Fruit fly (Drosophila melanogaster) whole organism, embryonic: ENCODE data around the gene pigs.

Source experiments
- Aef1 ChIP-seq: fragments of 200-800 bp; sonication (Bioruptor generic); IDR thresholded peaks from 3 replicates; pipeline ENCODE4 v1.3.6; 2022; ENCODE audit warnings: missing biosample characterization, missing genetic modification characterization
- BtbVII ChIP-seq: fragments of 200-800 bp; sonication (Bioruptor generic); optimal IDR thresholded peaks from 3 replicates; lab custom pipeline; 2017; ENCODE audit warnings: missing biosample characterization, mild to moderate bottlenecking, missing genetic modification characterization
- CG10366 ChIP-seq: fragments of 200-800 bp; sonication (Bioruptor generic); IDR thresholded peaks from 2 replicates; pipeline ENCODE4 v1.3.6; 2022; ENCODE audit warnings: missing biosample characterization, missing genetic modification characterization
- CG10565 ChIP-seq: fragments of 200-800 bp; sonication (Bioruptor generic); optimal IDR thresholded peaks from 3 replicates; lab custom pipeline; 2016; ENCODE audit warnings: missing biosample characterization, mild to moderate bottlenecking, missing genetic modification characterization
- CG10959 ChIP-seq: fragments of 200-800 bp; sonication (Bioruptor generic); IDR thresholded peaks from 2 replicates; pipeline ENCODE4 v1.3.6; 2022; ENCODE audit warnings: missing biosample characterization, missing genetic modification characterization
- CG13424 ChIP-seq: fragments of 200-800 bp; sonication (Bioruptor generic); optimal IDR thresholded peaks from 2 replicates; lab custom pipeline; 2019; ENCODE audit warnings: missing biosample characterization, mild to moderate bottlenecking, missing genetic modification characterization, moderate library complexity
- CG15514 ChIP-seq: fragments of 200-800 bp; sonication (Bioruptor generic); optimal IDR thresholded peaks from 3 replicates; lab custom pipeline; 2017; ENCODE audit warnings: missing biosample characterization, missing genetic modification characterization, mild to moderate bottlenecking, moderate library complexity, missing genetic modification reagents
- CG16779 ChIP-seq: fragments of 200-800 bp; sonication (Bioruptor generic); IDR thresholded peaks from 2 replicates; pipeline ENCODE4 v1.3.6; 2022; ENCODE audit warnings: missing biosample characterization, missing genetic modification characterization
- CG16813 ChIP-seq: fragments of 200-800 bp; sonication (Bioruptor generic); IDR thresholded peaks from 3 replicates; pipeline ENCODE4 v1.3.6; 2022; ENCODE audit warnings: missing biosample characterization, missing genetic modification characterization; ENCODE audit not compliant: partially characterized antibody
- CG17359 ChIP-seq: fragments of 200-800 bp; sonication (Bioruptor generic); optimal IDR thresholded peaks from 3 replicates; lab custom pipeline; 2018; ENCODE audit warnings: missing biosample characterization, mild to moderate bottlenecking, missing genetic modification characterization, moderate library complexity
- CG17568 ChIP-seq: fragments of 200-800 bp; sonication (Bioruptor generic); optimal IDR thresholded peaks from 2 replicates; lab custom pipeline; 2018; ENCODE audit warnings: missing biosample characterization, mild to moderate bottlenecking, missing genetic modification characterization, moderate library complexity
- CG17912 ChIP-seq: fragments of 200-800 bp; sonication (Bioruptor generic); optimal IDR thresholded peaks from 2 replicates; lab custom pipeline; 2018; ENCODE audit warnings: missing biosample characterization, mild to moderate bottlenecking, missing genetic modification characterization
- CG18011 ChIP-seq: fragments of 200-800 bp; sonication (Bioruptor generic); optimal IDR thresholded peaks from 2 replicates; lab custom pipeline; 2017; ENCODE audit warnings: missing biosample characterization, missing genetic modification characterization, mild to moderate bottlenecking, moderate library complexity, missing genotype
- CG18764 ChIP-seq: fragments of 200-800 bp; sonication (Bioruptor generic); optimal IDR thresholded peaks from 3 replicates; lab custom pipeline; 2016; ENCODE audit warnings: missing biosample characterization, missing genetic modification characterization
- CG2116 ChIP-seq: fragments of 200-800 bp; sonication (Bioruptor generic); optimal IDR thresholded peaks from 3 replicates; lab custom pipeline; 2018; ENCODE audit warnings: missing biosample characterization, mild to moderate bottlenecking, missing genetic modification characterization
- CG4282 ChIP-seq: fragments of 200-800 bp; sonication (Bioruptor generic); optimal IDR thresholded peaks from 2 replicates; lab custom pipeline; 2016; ENCODE audit warnings: missing biosample characterization, missing genetic modification characterization
- CG4617 ChIP-seq: fragments of 200-800 bp; sonication (Bioruptor generic); optimal IDR thresholded peaks from 3 replicates; lab custom pipeline; 2016; ENCODE audit warnings: missing biosample characterization, missing genetic modification characterization, borderline replicate concordance
- CG6175 ChIP-seq: fragments of 200-800 bp; sonication (Bioruptor generic); IDR thresholded peaks from 3 replicates; pipeline ENCODE4 v1.3.6; 2022; ENCODE audit warnings: missing biosample characterization, missing genetic modification characterization
- CG6765 ChIP-seq: fragments of 200-800 bp; sonication (Bioruptor generic); optimal IDR thresholded peaks from 3 replicates; lab custom pipeline; 2017; ENCODE audit warnings: missing biosample characterization, mild to moderate bottlenecking, missing genetic modification characterization
- CG7928 ChIP-seq: fragments of 200-800 bp; sonication (Bioruptor generic); optimal IDR thresholded peaks from 2 replicates; lab custom pipeline; 2017; ENCODE audit warnings: missing biosample characterization, mild to moderate bottlenecking, missing genetic modification characterization
- CG7963 ChIP-seq: fragments of 200-800 bp; sonication (Bioruptor generic); IDR thresholded peaks from 3 replicates; pipeline ENCODE4 v1.3.6; 2022; ENCODE audit warnings: missing biosample characterization, missing genetic modification characterization; ENCODE audit not compliant: partially characterized antibody
- CG8290 ChIP-seq, 3 experiments: fragments of 200-800 bp; sonication (Bioruptor generic); optimal IDR thresholded peaks; 2 replicates each; lab custom pipeline; 2016 to 2019; ENCODE audit warnings: missing biosample characterization in 3 of 3, missing genetic modification characterization in 3 of 3, mild to moderate bottlenecking in 2 of 3, moderate library complexity in 1 of 3
- CG8944 ChIP-seq: fragments of 200-800 bp; sonication (Bioruptor generic); optimal IDR thresholded peaks from 3 replicates; lab custom pipeline; 2016; ENCODE audit warnings: missing biosample characterization, missing genetic modification characterization
- CG9797 ChIP-seq: fragments of 200-800 bp; sonication (Bioruptor generic); optimal IDR thresholded peaks from 3 replicates; lab custom pipeline; 2018; ENCODE audit warnings: missing biosample characterization, mild to moderate bottlenecking, missing genetic modification characterization
- CrebB ChIP-seq: fragments of 200-800 bp; sonication (Bioruptor generic); optimal IDR thresholded peaks from 3 replicates; lab custom pipeline; 2018; ENCODE audit warnings: missing biosample characterization, mild to moderate bottlenecking, missing genetic modification characterization
- Ets65A ChIP-seq: fragments of 200-800 bp; sonication (Bioruptor generic); peaks from one replicate; lab custom pipeline; 2016; ENCODE audit warnings: missing biosample characterization, missing genetic modification characterization
- Ets97D ChIP-seq: fragments of 200-800 bp; sonication (Bioruptor generic); optimal IDR thresholded peaks from 3 replicates; lab custom pipeline; 2016; ENCODE audit warnings: missing biosample characterization, missing genetic modification characterization
- HLH3B ChIP-seq: fragments of 200-800 bp; sonication (Bioruptor generic); IDR thresholded peaks from 2 replicates; pipeline ENCODE4 v1.3.6; 2022; ENCODE audit warnings: missing biosample characterization, missing genetic modification characterization
- Jarid2 ChIP-seq: fragments of 200-800 bp; sonication (Bioruptor generic); optimal IDR thresholded peaks from 3 replicates; lab custom pipeline; 2017; ENCODE audit warnings: mild to moderate bottlenecking, missing biosample characterization, missing genetic modification reagents, missing genetic modification characterization
- Max ChIP-seq: fragments of 200-800 bp; sonication (Bioruptor generic); optimal IDR thresholded peaks from 2 replicates; lab custom pipeline; 2016; ENCODE audit warnings: missing biosample characterization, mild to moderate bottlenecking, missing genetic modification characterization
- Neu2 ChIP-seq: fragments of 200-800 bp; sonication (Bioruptor generic); optimal IDR thresholded peaks from 3 replicates; lab custom pipeline; 2016; ENCODE audit warnings: missing biosample characterization, missing genetic modification characterization, borderline replicate concordance
- Poxn ChIP-seq: fragments of 200-800 bp; sonication (Bioruptor generic); IDR thresholded peaks from 2 replicates; pipeline ENCODE4 v1.3.6; 2022; ENCODE audit warnings: missing biosample characterization, missing genetic modification characterization
- Ptx1 ChIP-seq: fragments of 200-800 bp; sonication (Bioruptor generic); IDR thresholded peaks from 2 replicates; pipeline ENCODE4 v1.3.6; 2022; ENCODE audit warnings: missing biosample characterization, missing genetic modification characterization
- Xrp1 ChIP-seq: fragments of 200-800 bp; sonication (Bioruptor generic); IDR thresholded peaks from 2 replicates; pipeline ENCODE4 v1.3.6; 2022; ENCODE audit warnings: missing biosample characterization, missing genetic modification characterization
- ash1 ChIP-seq: fragments of 200-800 bp; sonication (Bioruptor generic); optimal IDR thresholded peaks from 2 replicates; lab custom pipeline; 2018; ENCODE audit warnings: missing biosample characterization, mild to moderate bottlenecking, missing genetic modification characterization
- crp ChIP-seq, 2 experiments: fragments of 200-800 bp; sonication (Bioruptor generic); optimal IDR thresholded peaks; 2 replicates in 1 of 2; 3 replicates in 1 of 2; lab custom pipeline; 2017; ENCODE audit warnings: missing biosample characterization in 2 of 2, missing genetic modification characterization in 2 of 2, mild to moderate bottlenecking in 1 of 2, moderate library complexity in 1 of 2
- gro ChIP-seq: fragments of 200-800 bp; sonication (Bioruptor generic); optimal IDR thresholded peaks from 2 replicates; lab custom pipeline; 2016; ENCODE audit warnings: missing biosample characterization, missing genetic modification characterization
- gsb ChIP-seq: fragments of 200-800 bp; sonication (Bioruptor generic); IDR thresholded peaks from 2 replicates; pipeline ENCODE4 v1.3.6; 2022; ENCODE audit warnings: missing biosample characterization, missing genetic modification characterization
- jigr1 ChIP-seq: fragments of 200-800 bp; sonication (Bioruptor generic); IDR thresholded peaks from 3 replicates; pipeline ENCODE4 v1.3.6; 2022; ENCODE audit warnings: missing biosample characterization, missing genetic modification characterization
- ken ChIP-seq: fragments of 200-800 bp; sonication (Bioruptor generic); IDR thresholded peaks from 3 replicates; pipeline ENCODE4 v1.3.6; 2022; ENCODE audit warnings: missing biosample characterization, missing genetic modification characterization
- mam ChIP-seq: fragments of 200-800 bp; sonication (Bioruptor generic); optimal IDR thresholded peaks from 3 replicates; lab custom pipeline; 2016; ENCODE audit warnings: missing biosample characterization, missing genetic modification characterization
- pfk ChIP-seq: fragments of 200-800 bp; sonication (Bioruptor generic); optimal IDR thresholded peaks from 2 replicates; lab custom pipeline; 2018; ENCODE audit warnings: missing biosample characterization, mild to moderate bottlenecking, missing genetic modification characterization, moderate library complexity
- row ChIP-seq: fragments of 200-800 bp; sonication (Bioruptor generic); IDR thresholded peaks from 3 replicates; pipeline ENCODE4 v1.3.6; 2022; ENCODE audit warnings: missing biosample characterization, missing genetic modification characterization
- sens-2 ChIP-seq: fragments of 200-800 bp; sonication (Bioruptor generic); IDR thresholded peaks from 2 replicates; pipeline ENCODE4 v1.3.6; 2022; ENCODE audit warnings: missing biosample characterization, missing genetic modification characterization
- slbo ChIP-seq: fragments of 200-800 bp; sonication (Bioruptor generic); IDR thresholded peaks from 2 replicates; pipeline ENCODE4 v1.3.6; 2022; ENCODE audit warnings: missing biosample characterization, missing genetic modification characterization
- stc ChIP-seq: fragments of 200-800 bp; sonication (Bioruptor generic); IDR thresholded peaks from 2 replicates; pipeline ENCODE4 v1.3.6; 2022; ENCODE audit warnings: missing biosample characterization, missing genetic modification characterization
- ttk ChIP-seq: fragments of 200-800 bp; sonication (Bioruptor generic); IDR thresholded peaks from 2 replicates; pipeline ENCODE4 v2.1.2; 2022; ENCODE audit warnings: missing biosample characterization, missing genetic modification characterization
- tup ChIP-seq: fragments of 200-800 bp; sonication (Bioruptor generic); optimal IDR thresholded peaks from 2 replicates; lab custom pipeline; 2016; ENCODE audit warnings: missing biosample characterization, mild to moderate bottlenecking, missing genetic modification characterization, moderate library complexity
- twi ChIP-seq: fragments of 200-800 bp; optimal IDR thresholded peaks from 2 replicates; lab custom pipeline; 2019; ENCODE audit warnings: missing biosample characterization, mild to moderate bottlenecking, missing genetic modification characterization, moderate library complexity
- vvl ChIP-seq: fragments of 200-800 bp; sonication (Bioruptor generic); IDR thresholded peaks from 2 replicates; pipeline ENCODE4 v1.3.6; 2022; ENCODE audit warnings: missing biosample characterization, missing genetic modification characterization

pigs gene

DNA sequence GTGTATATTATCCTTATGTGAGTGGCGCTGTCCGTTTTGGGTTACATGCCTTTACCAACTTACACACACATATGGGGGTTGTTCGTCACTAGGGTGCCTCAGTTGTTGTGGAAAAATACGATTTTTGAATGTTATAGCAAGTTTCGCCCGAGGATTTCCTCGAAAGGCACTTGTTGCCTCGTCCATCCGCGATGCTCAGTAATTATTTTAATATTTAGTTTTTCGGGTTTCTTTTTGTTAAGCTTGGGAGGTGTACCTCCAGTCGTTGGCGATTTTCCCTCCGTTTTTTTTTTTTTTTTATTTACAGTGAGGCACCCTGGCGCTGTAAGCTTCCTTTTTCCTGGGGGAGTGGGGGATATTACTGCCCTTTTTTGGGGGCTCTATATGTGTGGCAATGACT lies 96.6 kb downstream of the pigs start (continued):
- TF ChIP-seq Jarid2 (GFP tag; lab: Kevin White, UChicago) (no peak), Ets97D (peak; percentile 10), CG4617 (GFP tag; lab: Kevin White, UChicago) (no peak), stc (GFP tag; lab: Robert Waterston, UW) (peak; percentile 70), CG17912 (GFP tag; lab: Kevin White, UChicago) (no peak), BtbVII (peak; percentile 73), slbo (GFP tag; lab: Robert Waterston, UW) (peak; percentile 71), Neu2 (GFP tag; lab: Kevin White, UChicago) (no peak), Xrp1 (peak; percentile 67; the same call in 1 of the 2 replicates), CG7963 (GFP tag; lab: Robert Waterston, UW) (no peak), CG10565 (GFP tag; lab: Kevin White, UChicago) (no peak), CG15514 (GFP tag; lab: Kevin White, UChicago) (peak; percentile 71), CG8944 (GFP tag; lab: Kevin White, UChicago) (no peak), CG6175 (GFP tag; lab: Robert Waterston, UW) (no peak), CG10959 (GFP tag; lab: Robert Waterston, UW) (no peak), CG2116 (GFP tag; lab: Kevin White, UChicago) (peak; percentile 34), ttk (GFP tag; lab: Robert Waterston, UW) (peak; percentile 47; the same call in 1 of the 2 replicates), row (GFP tag; lab: Robert Waterston, UW) (peak; percentile 85), CG18764 (GFP tag; lab: Kevin White, UChicago) (peak; percentile 8), Ets65A (GFP tag; lab: Kevin White, UChicago) (peak; percentile 89), Poxn (GFP tag; lab: Robert Waterston, UW) (no peak), vvl (GFP tag; lab: Robert Waterston, UW) (peak; percentile 86), jigr1 (GFP tag; lab: Robert Waterston, UW) (0 out of 3 replicates have a peak, but pooled peaks have one; percentile 24), Aef1 (peak; percentile 38; the same call in 1 of the 3 replicates), gro (GFP tag; lab: Kevin White, UChicago) (peak; percentile 79), CG13424 (peak; percentile 80), pfk (GFP tag; lab: Kevin White, UChicago) (peak; percentile 17), twi (peak; percentile 13), gsb (no peak), HLH3B (GFP tag; lab: Robert Waterston, UW) (peak; percentile 33; the same call in 1 of the 2 replicates), CG16813 (GFP tag; lab: Robert Waterston, UW) (no peak), CG6765 (peak; percentile 78), ash1 (no peak), CG7928 (GFP tag; lab: Kevin White, UChicago) (no peak), CG17568 (GFP tag; lab: Kevin White, UChicago) (peak; percentile 88), sens-2 (GFP tag; lab: Robert Waterston, UW) (peak; percentile 75), tup (GFP tag; lab: Kevin White, UChicago) (peak; percentile 29), CrebB (tag; lab: Kevin White, UChicago) (peak; percentile 28), CG8290 (GFP tag; optimal IDR thresholded peaks at IDR 0.05; lab: Kevin White, UChicago) (no peak), CG8290 (tag; optimal IDR thresholded peaks at IDR 0.05; lab: Kevin White, UChicago) (peak in 1 of 2 experiments; percentile 13), Ptx1 (peak; percentile 71), crp (GFP tag; optimal IDR thresholded peaks at IDR 0.05; lab: Kevin White, UChicago) (no peak), ken (GFP tag; lab: Robert Waterston, UW) (peak; percentile 70), CG18011 (GFP tag; lab: Kevin White, UChicago) (peak; percentile 46), CG4282 (peak; percentile 10), Max (peak; percentile 15), mam (GFP tag; lab: Kevin White, UChicago) (peak; percentile 53), CG10366 (GFP tag; lab: Robert Waterston, UW) (peak; percentile 64), CG9797 (no peak), CG17359 (tag; lab: Kevin White, UChicago) (peak; percentile 62), CG16779 (GFP tag; lab: Robert Waterston, UW) (0 out of 2 replicates have a peak, but pooled peaks have one; percentile 17)
